Worm (Caenorhabditis elegans) whole organism, midembryonic: ENCODE measurements around the gene ets-10.
"Not testable (repeated sequence)": the region's sequence is repeated elsewhere in the genome, so short reads cannot be mapped to it uniquely, and the experiment has no call there.

Source experiments
- T22C8.4 ChIP-seq: fragments of 200-800 bp; sonication (Bioruptor generic); IDR thresholded peaks from 2 replicates; pipeline ENCODE4 v1.3.6; 2022; ENCODE audit warnings: missing genetic modification characterization, missing compliant biosample characterization
- cog-1 ChIP-seq: sonication (generic microtip); optimal IDR thresholded peaks from 2 replicates; lab custom pipeline; 2016; ENCODE audit warnings: missing genetic modification characterization, missing compliant biosample characterization
- flt-1 ChIP-seq: fragments of 200-800 bp; sonication (Bioruptor generic); IDR thresholded peaks from 2 replicates; pipeline ENCODE4 v1.3.6; 2022; ENCODE audit warnings: missing genetic modification characterization, missing compliant biosample characterization
- klf-2 ChIP-seq: fragments of 200-800 bp; sonication (Bioruptor generic); conservative IDR thresholded peaks from 2 replicates; pipeline ENCODE4 v1.3.6; 2022; ENCODE audit warnings: missing genetic modification reagents, missing genetic modification characterization, missing compliant biosample characterization
- med-1 ChIP-seq: sonication (generic microtip); optimal IDR thresholded peaks from 2 replicates; lab custom pipeline; 2017; ENCODE audit warnings: missing genetic modification characterization, mild to moderate bottlenecking, missing compliant biosample characterization, antibody characterized with exemption, missing genetic modification reagents; ENCODE audit not compliant: insufficient read depth
- ref-1 ChIP-seq: fragments of 200-800 bp; sonication (Bioruptor generic); conservative IDR thresholded peaks from 2 replicates; pipeline ENCODE4 v1.3.6; 2022; ENCODE audit warnings: missing genetic modification reagents, missing genetic modification characterization, missing compliant biosample characterization
- tab-1 ChIP-seq: fragments of 200-800 bp; sonication (Bioruptor generic); IDR thresholded peaks from 2 replicates; pipeline ENCODE4 v1.3.6; 2022; ENCODE audit warnings: missing genetic modification characterization, missing compliant biosample characterization
- ztf-23 ChIP-seq: fragments of 200-800 bp; sonication (Bioruptor generic); IDR thresholded peaks from 2 replicates; pipeline ENCODE4 v1.3.6; 2022; ENCODE audit warnings: missing genetic modification reagents, missing genetic modification characterization, missing compliant biosample characterization
- ztf-29 ChIP-seq: fragments of 200-800 bp; sonication (Bioruptor generic); IDR thresholded peaks from 2 replicates; pipeline ENCODE4 v1.3.6; 2022; ENCODE audit warnings: missing genetic modification reagents, missing genetic modification characterization, missing compliant biosample characterization

The ets-10 gene

ce11 chrX:4307559-4308005, 23.6 kb downstream of the ets-10 start:
- TF ChIP-seq ztf-23 (GFP tag; lab: Robert Waterston, UW), result no peak
- TF ChIP-seq tab-1 (GFP tag; lab: Robert Waterston, UW), result peak; percentile 55; the same call in 1 of the 2 replicates
- TF ChIP-seq med-1 (GFP tag; lab: Kevin White, UChicago), result no peak
- TF ChIP-seq T22C8.4 (GFP tag; lab: Robert Waterston, UW), result peak; percentile 35; the same call in 1 of the 2 replicates
- TF ChIP-seq ztf-29 (GFP tag; lab: Robert Waterston, UW), result 0 out of 2 replicates have a peak, but pooled peaks have one; percentile 29

DNA sequence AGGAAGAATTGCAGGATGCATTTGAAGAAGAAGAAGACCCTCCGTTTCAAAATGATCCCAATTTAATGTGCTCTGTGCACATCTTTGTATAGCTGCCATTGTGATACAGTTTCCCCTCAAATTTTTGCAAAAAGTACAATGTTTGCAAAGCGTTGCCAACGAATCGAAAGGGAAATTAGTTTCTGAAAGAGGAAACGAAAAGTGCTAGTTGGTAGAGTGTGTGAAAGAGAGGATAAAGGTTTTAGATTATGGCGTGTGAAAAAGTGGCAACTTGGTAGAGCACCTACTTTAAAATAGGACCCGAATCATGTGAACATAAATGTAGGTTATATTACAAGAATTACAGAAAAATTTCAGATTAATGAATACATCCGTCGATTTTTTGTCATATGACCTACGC, 27.7 kb downstream of the ets-10 start, which contains the start of gene C52B9.8:
TSS of gene C52B9.8 (minus strand) at position 101 of the 400 bp plus-strand sequence.
- no peak for TF ChIP-seq klf-2 (GFP tag; lab: Robert Waterston, UW)
- TF ChIP-seq T22C8.4 (GFP tag; lab: Robert Waterston, UW), result no peak
- TF ChIP-seq med-1 (GFP tag; lab: Kevin White, UChicago), result no peak
- TF ChIP-seq tab-1 (GFP tag; lab: Robert Waterston, UW), result no peak
- no peak for TF ChIP-seq ref-1 (GFP tag; lab: Robert Waterston, UW)
- no peak for TF ChIP-seq ztf-29 (GFP tag; lab: Robert Waterston, UW)
- TF ChIP-seq flt-1 (GFP tag; lab: Robert Waterston, UW), result no peak
- TF ChIP-seq cog-1 (tag; lab: Kevin White, UChicago), result no peak
- no peak for TF ChIP-seq ztf-23 (GFP tag; lab: Robert Waterston, UW)

DNA sequence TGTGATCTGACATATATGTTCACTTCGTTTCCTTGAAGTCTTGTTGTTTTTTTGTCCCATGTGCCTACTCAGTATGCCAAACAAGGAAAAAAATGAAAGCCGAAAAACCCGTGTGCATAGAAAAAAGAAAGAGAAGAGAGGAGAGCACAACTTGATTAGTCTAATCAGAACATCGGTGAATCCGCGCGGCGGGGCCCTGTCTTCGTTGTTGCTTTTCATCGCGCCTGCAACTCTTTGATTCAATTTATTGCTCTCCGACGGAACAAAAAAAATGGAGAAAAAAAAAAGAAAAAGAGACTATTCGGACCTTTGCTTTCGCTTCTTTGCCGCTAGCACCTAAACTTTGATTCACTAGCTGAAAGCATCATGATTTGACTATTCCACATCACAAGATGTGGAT, 30.9 kb downstream of the ets-10 start:
- TF ChIP-seq ztf-29 (GFP tag; lab: Robert Waterston, UW) (no peak), ref-1 (GFP tag; lab: Robert Waterston, UW) (no peak), flt-1 (GFP tag; lab: Robert Waterston, UW) (no peak), T22C8.4 (GFP tag; lab: Robert Waterston, UW) (no peak), ztf-23 (GFP tag; lab: Robert Waterston, UW) (no peak), klf-2 (GFP tag; lab: Robert Waterston, UW) (no peak), med-1 (GFP tag; lab: Kevin White, UChicago) (no peak), tab-1 (GFP tag; lab: Robert Waterston, UW) (no peak), cog-1 (tag; lab: Kevin White, UChicago) (no peak)

ce11 chrX:4317095-4317494, 33.1 kb downstream of the ets-10 start:
- TF ChIP-seq ztf-23 (GFP tag; lab: Robert Waterston, UW) (no peak), ref-1 (GFP tag; lab: Robert Waterston, UW) (no peak), T22C8.4 (GFP tag; lab: Robert Waterston, UW) (no peak), ztf-29 (GFP tag; lab: Robert Waterston, UW) (no peak)

ce11 chrX:4320563-4320962, 36.6 kb downstream of the ets-10 start, which contains the start of gene dop-6:
Gene dop-6 (plus strand): TSS chrX:4320863.
- TF ChIP-seq ref-1 (GFP tag; lab: Robert Waterston, UW), result no peak

ce11 chrX:4322847-4323455, 39.0 kb downstream of the ets-10 start:
- no peak for TF ChIP-seq T22C8.4 (GFP tag; lab: Robert Waterston, UW)
- TF ChIP-seq flt-1 (GFP tag; lab: Robert Waterston, UW), result no peak
- no peak for TF ChIP-seq ztf-29 (GFP tag; lab: Robert Waterston, UW)
- no peak for TF ChIP-seq ztf-23 (GFP tag; lab: Robert Waterston, UW)
- TF ChIP-seq klf-2 (GFP tag; lab: Robert Waterston, UW), result no peak
- no peak for TF ChIP-seq ref-1 (GFP tag; lab: Robert Waterston, UW)
- no peak for TF ChIP-seq tab-1 (GFP tag; lab: Robert Waterston, UW)
- no peak for TF ChIP-seq cog-1 (tag; lab: Kevin White, UChicago)
- TF ChIP-seq med-1 (GFP tag; lab: Kevin White, UChicago), result no peak

DNA sequence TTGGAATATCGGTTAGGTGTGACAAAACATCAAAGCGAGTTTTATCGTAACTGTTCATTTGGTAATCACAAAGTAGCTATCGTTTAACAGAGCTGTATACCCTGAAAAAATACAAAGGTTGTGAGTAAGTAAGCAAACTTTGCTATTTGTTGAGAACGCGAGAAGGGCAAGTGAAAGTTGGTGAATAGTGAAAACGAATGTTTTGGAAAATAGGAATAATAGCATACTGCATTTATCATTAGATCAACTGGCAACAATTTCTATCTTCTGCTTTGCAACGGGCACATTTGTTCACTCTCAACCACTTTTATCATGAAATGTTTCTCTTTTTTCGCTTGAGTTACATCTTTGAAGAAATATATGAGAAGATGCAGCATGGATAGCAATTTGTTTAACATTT, 44.8 kb downstream of the ets-10 start, which contains the start of gene C24A8.5:
TSS of gene C24A8.5 (minus strand) at position 101 of the 400 bp plus-strand sequence.
- TF ChIP-seq klf-2 (GFP tag; lab: Robert Waterston, UW) (no peak), med-1 (GFP tag; lab: Kevin White, UChicago) (no peak), flt-1 (GFP tag; lab: Robert Waterston, UW) (no peak), ref-1 (GFP tag; lab: Robert Waterston, UW) (no peak), ztf-29 (GFP tag; lab: Robert Waterston, UW) (no peak), tab-1 (GFP tag; lab: Robert Waterston, UW) (no peak), ztf-23 (GFP tag; lab: Robert Waterston, UW) (no peak), T22C8.4 (GFP tag; lab: Robert Waterston, UW) (no peak), cog-1 (tag; lab: Kevin White, UChicago) (no peak)

- TF ChIP-seq ztf-23 (GFP tag; lab: Robert Waterston, UW); ref-1 (GFP tag; lab: Robert Waterston, UW); med-1 (GFP tag; lab: Kevin White, UChicago): not testable (repeated sequence)
These were observed 48.3 kb downstream of the ets-10 start, which contains the start of gene C24A8.6 for ce11 chrX:4332305-4332704. Gene C24A8.6 (minus strand): TSS chrX:4332405.
